Worm (Caenorhabditis elegans): ENCODE data around the gene tsp-3.

tsp-3 gene

DNA sequence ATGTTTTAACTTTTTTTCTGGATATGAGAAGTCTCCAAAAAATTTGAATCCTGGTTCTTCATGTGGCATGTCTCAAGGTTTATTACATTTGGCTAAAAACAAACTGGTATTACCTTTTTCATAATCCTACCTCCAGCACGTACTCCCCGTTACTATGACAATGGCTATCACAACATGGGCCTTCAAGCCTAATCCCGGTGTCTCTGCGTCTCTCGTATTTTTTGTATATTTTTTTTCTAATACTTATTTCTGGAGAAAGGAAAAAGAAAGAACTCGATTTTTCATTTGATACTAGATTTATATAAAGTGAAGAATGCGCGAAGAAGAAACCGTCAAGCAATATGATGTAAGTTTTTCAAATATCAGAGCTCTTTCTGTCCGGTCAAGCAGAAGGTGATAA, 33.8 kb downstream of the tsp-3 start, which contains the start of gene anoh-1:
TSS of gene anoh-1 (plus strand) at position 301 of the 400 bp plus-strand sequence.
- no peak for TF ChIP-seq C08G9.2 (tag; optimal IDR thresholded peaks at IDR 0.05)
- TF ChIP-seq pha-2 (tag; optimal IDR thresholded peaks at IDR 0.05) = no peak
- no peak for TF ChIP-seq Y22D7AL.16 (tag; optimal IDR thresholded peaks at IDR 0.05)
- no peak for TF ChIP-seq pha-4 (tag; optimal IDR thresholded peaks at IDR 0.05)
- no peak for TF ChIP-seq che-1 (tag; optimal IDR thresholded peaks at IDR 0.05)
- no peak for TF ChIP-seq ceh-18 (tag; optimal IDR thresholded peaks at IDR 0.05)
- TF ChIP-seq odd-2 (tag; optimal IDR thresholded peaks at IDR 0.05) = no peak
- no peak for TF ChIP-seq ceh-34 (tag; optimal IDR thresholded peaks at IDR 0.05)
- no peak for TF ChIP-seq unc-42 (tag; optimal IDR thresholded peaks at IDR 0.05)
- no peak for TF ChIP-seq pros-1 (tag; optimal IDR thresholded peaks at IDR 0.05)
- TF ChIP-seq elt-2 (tag; optimal IDR thresholded peaks at IDR 0.05) = no peak
- no peak for TF ChIP-seq ceh-31 (tag; optimal IDR thresholded peaks at IDR 0.05)
- TF ChIP-seq ttx-3 (tag; optimal IDR thresholded peaks at IDR 0.05) = no peak
- no peak for TF ChIP-seq ref-2 (tag; optimal IDR thresholded peaks at IDR 0.05)
- TF ChIP-seq ceh-48 (tag; optimal IDR thresholded peaks at IDR 0.05) = no peak
- TF ChIP-seq rnt-1 (tag; optimal IDR thresholded peaks at IDR 0.05) = no peak
- TF ChIP-seq ceh-19 (GFP tag; optimal IDR thresholded peaks at IDR 0.05) = no peak
- TF ChIP-seq elt-4 (tag; optimal IDR thresholded peaks at IDR 0.05) = no peak
- TF ChIP-seq ztf-16 (tag; optimal IDR thresholded peaks at IDR 0.05) = no peak

DNA sequence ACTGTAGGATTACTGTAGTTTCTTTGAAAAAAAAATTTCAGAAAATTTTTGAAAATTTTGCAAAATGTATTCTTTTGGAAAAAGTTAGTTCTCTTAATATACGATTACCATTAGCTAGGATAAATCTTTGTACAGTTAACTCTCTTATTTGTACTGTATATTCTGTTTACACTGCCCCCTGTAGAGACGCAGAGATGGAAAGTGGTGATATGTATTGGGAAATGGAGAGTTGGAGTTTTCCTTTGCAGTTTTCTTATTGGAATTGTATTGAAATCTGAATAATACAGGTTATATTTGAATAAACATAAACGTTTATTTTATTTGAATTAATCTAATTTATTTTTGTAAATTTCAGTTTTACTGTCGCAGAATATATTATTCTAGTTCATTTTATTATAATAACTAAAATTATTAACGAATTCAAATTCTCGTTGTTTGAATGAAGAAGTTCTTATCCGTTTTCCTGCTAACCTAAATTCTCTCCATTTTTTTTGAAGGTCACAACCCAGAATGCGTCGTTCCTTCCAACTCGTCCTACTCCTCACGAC, 41.8 kb downstream of the tsp-3 start, which contains the start of gene F56A8.9:
TSS of gene F56A8.9 (plus strand) at position 498 of the 548 bp plus-strand sequence.
- TF ChIP-seq lin-11 (tag; optimal IDR thresholded peaks at IDR 0.05) (no peak), pag-3 (tag; optimal IDR thresholded peaks at IDR 0.05; ENCODE audit: borderline replicate concordance) (no peak), pha-2 (tag; optimal IDR thresholded peaks at IDR 0.05) (no peak), gmeb-2 (tag; optimal IDR thresholded peaks at IDR 0.05) (no peak), ceh-22 (tag; optimal IDR thresholded peaks at IDR 0.05) (no peak), fkh-6 (tag; optimal IDR thresholded peaks at IDR 0.05) (no peak), hlh-30 (tag; optimal IDR thresholded peaks at IDR 0.05; ENCODE audit: insufficient read depth) (no peak), sdc-2 (tag; optimal IDR thresholded peaks at IDR 0.05) (no peak), K09A11.1 (tag; optimal IDR thresholded peaks at IDR 0.05; ENCODE audit: insufficient read depth) (no peak), elt-2 (tag; optimal IDR thresholded peaks at IDR 0.05) (no peak)

DNA sequence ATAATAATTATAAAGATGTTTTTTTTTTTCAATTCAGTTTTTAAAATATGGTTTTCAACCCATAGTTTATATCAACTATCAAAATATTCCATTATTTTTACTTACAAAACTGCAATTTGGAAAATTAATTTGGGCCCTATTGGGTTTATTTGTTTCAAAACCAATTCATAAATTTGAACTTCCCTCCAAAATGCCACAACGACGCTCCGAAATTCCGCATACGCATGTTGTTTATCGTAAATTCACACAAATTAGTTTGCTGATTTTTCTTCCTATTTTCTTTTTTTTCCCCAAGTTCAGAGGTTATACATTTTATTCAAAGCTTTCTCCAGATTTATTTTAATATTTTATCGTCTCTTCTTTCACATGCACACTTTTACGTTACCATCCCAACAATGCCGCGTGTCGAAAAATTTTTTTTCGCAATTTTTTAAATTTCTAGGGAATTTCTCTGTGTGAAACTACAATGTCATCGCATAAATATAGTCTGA, 44.0 kb downstream of the tsp-3 start, which contains the start of gene F56A8.3:
TSS of gene F56A8.3 (plus strand) at position 441 of the 491 bp plus-strand sequence.
- peak; percentile 8 for TF ChIP-seq K02D7.2 (tag; optimal IDR thresholded peaks at IDR 0.05)
- no peak for TF ChIP-seq unc-3 (GFP tag; conservative IDR thresholded peaks at IDR 0.05)
- no peak for TF ChIP-seq unc-3 (tag; optimal IDR thresholded peaks at IDR 0.05)
- TF ChIP-seq fax-1 (tag; optimal IDR thresholded peaks at IDR 0.05) = no peak
- TF ChIP-seq nfya-1 (tag; optimal IDR thresholded peaks at IDR 0.05) = peak; percentile 30
- no peak for TF ChIP-seq pros-1 (tag; optimal IDR thresholded peaks at IDR 0.05)
- no peak for TF ChIP-seq pax-1 (tag; optimal IDR thresholded peaks at IDR 0.05)
- no peak for TF ChIP-seq pha-2 (tag; optimal IDR thresholded peaks at IDR 0.05)
- TF ChIP-seq nhr-232 (tag; optimal IDR thresholded peaks at IDR 0.05) = no peak

DNA sequence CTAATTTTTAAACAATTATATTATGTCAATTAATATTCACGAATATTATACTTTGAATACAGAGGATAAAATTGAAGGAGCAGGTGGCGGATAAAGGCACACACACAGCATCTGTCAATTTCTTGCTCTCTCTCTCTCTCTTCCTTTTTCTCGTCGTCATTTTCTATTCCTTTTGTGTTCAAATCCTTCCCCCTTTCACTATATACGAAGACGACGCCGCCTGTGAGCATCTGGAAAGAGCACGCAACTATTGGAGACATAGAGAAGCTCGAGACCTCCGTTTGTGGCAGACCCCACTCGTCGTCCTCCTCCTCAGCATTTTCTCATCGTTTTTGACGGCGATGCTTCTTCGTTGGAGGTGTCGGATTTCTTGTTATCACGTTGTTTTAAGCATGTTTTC, 45.7 kb downstream of the tsp-3 start:
- TF ChIP-seq ceh-31 (tag; optimal IDR thresholded peaks at IDR 0.05) (peak; percentile 71), unc-42 (tag; optimal IDR thresholded peaks at IDR 0.05) (peak; percentile 65), nfya-1 (tag; optimal IDR thresholded peaks at IDR 0.05) (peak; percentile 41), unc-55 (GFP tag; optimal IDR thresholded peaks at IDR 0.05) (peak; percentile 1), elt-4 (tag; optimal IDR thresholded peaks at IDR 0.05) (no peak), ceh-34 (tag; optimal IDR thresholded peaks at IDR 0.05) (peak; percentile 67), ref-2 (tag; optimal IDR thresholded peaks at IDR 0.05) (peak; percentile 51), rnt-1 (tag; optimal IDR thresholded peaks at IDR 0.05) (no peak), ceh-19 (GFP tag; optimal IDR thresholded peaks at IDR 0.05) (peak; percentile 63), pat-9 (tag; optimal IDR thresholded peaks at IDR 0.05) (no peak), che-1 (tag; optimal IDR thresholded peaks at IDR 0.05) (no peak)

Measured in whole organism, late embryonic.